Worm (Caenorhabditis elegans): ENCODE measurements around the gene F55G1.7.

DNA sequence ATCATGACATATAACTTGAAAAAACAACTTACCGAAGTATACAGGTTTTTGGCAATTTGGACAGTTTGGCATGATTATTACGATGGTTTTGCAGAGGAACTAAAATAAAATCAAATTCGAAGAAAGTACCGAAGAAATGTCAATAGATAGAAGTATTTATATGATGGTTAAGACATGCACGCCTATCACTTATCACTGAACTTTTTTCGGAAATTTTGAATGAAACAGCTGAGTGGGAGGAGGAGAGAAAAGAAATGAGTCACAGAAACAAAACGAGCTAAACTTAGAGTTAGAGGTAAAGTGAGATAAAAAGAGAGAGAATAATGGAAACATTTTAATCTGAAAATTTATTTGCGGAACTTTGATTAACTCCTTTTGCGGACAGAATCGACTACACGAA is 24.4 kb downstream of the F55G1.7 start, which contains the start of gene valv-1:
- TF ChIP-seq ztf-4 (tag; optimal IDR thresholded peaks at IDR 0.05) (no peak), zag-1 (tag; optimal IDR thresholded peaks at IDR 0.05) (no peak), crh-2 (tag; optimal IDR thresholded peaks at IDR 0.05) (no peak)
